Worm (Caenorhabditis elegans): ENCODE measurements around the gene txdc-12.1.

DNA sequence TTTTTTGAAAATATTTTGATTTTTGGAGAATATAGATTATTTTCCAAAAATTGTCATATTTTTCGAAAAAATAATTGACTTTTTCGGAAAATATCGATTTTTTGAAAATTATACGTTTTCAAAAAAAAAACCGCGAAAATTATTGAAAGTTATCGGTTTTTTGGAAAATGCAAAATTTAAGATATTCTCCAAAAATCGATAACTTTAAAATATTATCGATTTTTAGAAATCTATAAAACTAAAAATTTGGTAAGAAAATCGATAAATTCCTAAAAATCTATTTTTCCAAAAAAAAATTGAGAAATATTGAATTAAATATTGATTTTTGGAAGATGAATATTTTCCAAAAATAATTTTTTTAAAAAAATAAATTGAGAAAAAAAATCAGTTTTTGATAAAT, 16.9 kb downstream of the txdc-12.1 start:
- TF ChIP-seq tab-1 (GFP tag; IDR thresholded peaks at IDR 0.05) (no peak), cog-1 (tag; optimal IDR thresholded peaks at IDR 0.05) (no peak)

Measured in whole organism, midembryonic.